Worm (Caenorhabditis elegans) whole organism, young adult: Measurements from ENCODE around the gene sru-22.
"Not testable (repeated sequence)": the region's sequence is repeated elsewhere in the genome, so short reads cannot be mapped to it uniquely, and the experiment has no call there.

Source experiments
- B0261.1 ChIP-seq: sonication (generic microtip); optimal IDR thresholded peaks from 2 replicates; lab custom pipeline; 2016; ENCODE audit warnings: mild to moderate bottlenecking, missing genetic modification characterization, moderate library complexity, missing compliant biosample characterization
- F22D6.2 ChIP-seq: sonication (generic microtip); optimal IDR thresholded peaks from 2 replicates; lab custom pipeline; 2016; ENCODE audit warnings: mild to moderate bottlenecking, missing genetic modification characterization, missing compliant biosample characterization
- F23B12.7 ChIP-seq: sonication (generic microtip); optimal IDR thresholded peaks from 2 replicates; lab custom pipeline; 2017; ENCODE audit warnings: missing genetic modification characterization, mild to moderate bottlenecking, missing compliant biosample characterization, antibody characterized with exemption, moderate library complexity; ENCODE audit not compliant: insufficient read depth
- F57A8.1 ChIP-seq: fragments of 200-800 bp; sonication (Bioruptor generic); optimal IDR thresholded peaks from 2 replicates; lab custom pipeline; 2018; ENCODE audit warnings: mild to moderate bottlenecking, missing genetic modification characterization, moderate library complexity, missing compliant biosample characterization
- K12H6.12 ChIP-seq: fragments of 200-800 bp; sonication (Bioruptor generic); optimal IDR thresholded peaks from 2 replicates; lab custom pipeline; 2018; ENCODE audit warnings: mild to moderate bottlenecking, missing genetic modification characterization, missing compliant biosample characterization
- Y53G8AR.9 ChIP-seq: fragments of 200-800 bp; sonication (Bioruptor generic); conservative IDR thresholded peaks from 2 replicates; pipeline ENCODE4 v1.3.6; 2022; ENCODE audit warnings: missing genetic modification reagents, missing genetic modification characterization, missing compliant biosample characterization
- Y56A3A.18 ChIP-seq: fragments of 200-800 bp; sonication (Bioruptor generic); IDR thresholded peaks from 2 replicates; pipeline ENCODE4 v1.3.6; 2022; ENCODE audit warnings: missing genetic modification reagents, missing genetic modification characterization, missing compliant biosample characterization
- Y79H2A.3 ChIP-seq: fragments of 200-800 bp; sonication (Bioruptor generic); conservative IDR thresholded peaks from 2 replicates; pipeline ENCODE4 v1.3.6; 2022; ENCODE audit warnings: missing genetic modification reagents, missing genetic modification characterization, missing compliant biosample characterization
- akir-1 ChIP-seq: fragments of 200-800 bp; sonication (Bioruptor generic); optimal IDR thresholded peaks from 2 replicates; lab custom pipeline; 2018; ENCODE audit warnings: mild to moderate bottlenecking, missing genetic modification characterization, moderate library complexity, missing compliant biosample characterization
- atf-7 ChIP-seq: sonication (generic microtip); optimal IDR thresholded peaks from 2 replicates; lab custom pipeline; 2017; ENCODE audit warnings: mild to moderate bottlenecking, missing genetic modification characterization, missing compliant biosample characterization
- athp-1 ChIP-seq: sonication (generic microtip); optimal IDR thresholded peaks from 2 replicates; lab custom pipeline; 2017; ENCODE audit warnings: mild to moderate bottlenecking, missing genetic modification characterization, missing compliant biosample characterization
- ceh-100 ChIP-seq: fragments of 200-800 bp; sonication (Bioruptor generic); IDR thresholded peaks from 2 replicates; pipeline ENCODE4 v1.3.6; 2022; ENCODE audit warnings: missing genetic modification reagents, missing genetic modification characterization, missing compliant biosample characterization
- ceh-40 ChIP-seq: fragments of 200-800 bp; sonication (Bioruptor generic); IDR thresholded peaks from 2 replicates; pipeline ENCODE4 v1.3.6; 2022; ENCODE audit warnings: missing genetic modification characterization, missing compliant biosample characterization
- ceh-58 ChIP-seq: fragments of 200-800 bp; sonication (Bioruptor generic); IDR thresholded peaks from 2 replicates; pipeline ENCODE4 v1.3.6; 2022; ENCODE audit warnings: missing genetic modification characterization, missing compliant biosample characterization
- egl-44 ChIP-seq: fragments of 200-800 bp; sonication (Bioruptor generic); IDR thresholded peaks from 2 replicates; pipeline ENCODE4 v1.3.6; 2022; ENCODE audit warnings: missing genetic modification reagents, missing genetic modification characterization, missing compliant biosample characterization
- ekl-4 ChIP-seq: fragments of 200-800 bp; sonication (Bioruptor generic); IDR thresholded peaks from 2 replicates; pipeline ENCODE4 v1.3.6; 2022; ENCODE audit warnings: missing genetic modification reagents, missing genetic modification characterization, missing compliant biosample characterization
- let-526 ChIP-seq: fragments of 200-800 bp; sonication (Bioruptor generic); IDR thresholded peaks from 2 replicates; pipeline ENCODE4 v1.3.6; 2022; ENCODE audit warnings: missing genetic modification reagents, missing genetic modification characterization, missing compliant biosample characterization
- lsl-1 ChIP-seq: fragments of 200-800 bp; sonication (Bioruptor generic); optimal IDR thresholded peaks from 2 replicates; lab custom pipeline; 2018; ENCODE audit warnings: mild to moderate bottlenecking, missing genetic modification characterization, moderate library complexity, missing compliant biosample characterization
- madf-3 ChIP-seq: fragments of 200-800 bp; sonication (Bioruptor generic); IDR thresholded peaks from 2 replicates; pipeline ENCODE4 v1.3.6; 2022; ENCODE audit warnings: missing genetic modification reagents, missing genetic modification characterization, missing compliant biosample characterization
- mxl-1 ChIP-seq: sonication (generic microtip); optimal IDR thresholded peaks from 2 replicates; lab custom pipeline; 2016; ENCODE audit warnings: missing genetic modification characterization, missing compliant biosample characterization
- nfya-1 ChIP-seq: sonication (generic microtip); optimal IDR thresholded peaks from 2 replicates; lab custom pipeline; 2017; ENCODE audit warnings: antibody characterized with exemption, missing compliant biosample characterization, missing genetic modification characterization, borderline replicate concordance; ENCODE audit not compliant: insufficient read depth
- nhr-80 ChIP-seq: sonication (generic microtip); optimal IDR thresholded peaks from 2 replicates; lab custom pipeline; 2016; ENCODE audit warnings: missing genetic modification characterization, missing compliant biosample characterization
- nhr-90 ChIP-seq: sonication (generic microtip); optimal IDR thresholded peaks from 2 replicates; lab custom pipeline; 2016; ENCODE audit warnings: missing genotype, mild to moderate bottlenecking, missing genetic modification characterization, missing compliant biosample characterization
- repo-1 ChIP-seq: sonication (generic microtip); optimal IDR thresholded peaks from 2 replicates; lab custom pipeline; 2017; ENCODE audit warnings: mild to moderate bottlenecking, missing genetic modification characterization, missing compliant biosample characterization
- sea-2 ChIP-seq: fragments of 200-800 bp; sonication (Bioruptor generic); IDR thresholded peaks from 2 replicates; pipeline ENCODE4 v1.3.6; 2022; ENCODE audit warnings: missing genetic modification characterization, missing compliant biosample characterization
- snpc-4 ChIP-seq, 5 experiments: fragments of 150-350 bp in 1 of 5; sonication (generic microtip) in 4 of 5; optimal IDR thresholded peaks; 2 replicates each; lab custom pipeline; 2014 to 2018; ENCODE audit warnings: missing genetic modification characterization in 5 of 5, missing biosample characterization in 3 of 5, antibody characterized with exemption in 2 of 5, mild to moderate bottlenecking in 2 of 5, missing compliant biosample characterization in 2 of 5, missing genotype in 2 of 5, moderate library complexity in 2 of 5, missing genetic modification reagents in 1 of 5
- somi-1 ChIP-seq: fragments of 200-800 bp; sonication (Bioruptor generic); optimal IDR thresholded peaks from 2 replicates; lab custom pipeline; 2018; ENCODE audit warnings: mild to moderate bottlenecking, missing genetic modification characterization, missing compliant biosample characterization
- unc-130 ChIP-seq: sonication (generic microtip); optimal IDR thresholded peaks from 2 replicates; lab custom pipeline; 2016; ENCODE audit warnings: missing genetic modification reagents, missing genetic modification characterization, missing compliant biosample characterization
- unc-62 ChIP-seq: fragments of 150-350 bp; optimal IDR thresholded peaks from 2 replicates; lab custom pipeline; 2014; ENCODE audit warnings: missing biosample characterization, missing genetic modification reagents, missing genetic modification characterization
- ztf-22 ChIP-seq: fragments of 200-800 bp; sonication (Bioruptor generic); optimal IDR thresholded peaks from 2 replicates; lab custom pipeline; 2018; ENCODE audit warnings: mild to moderate bottlenecking, missing genetic modification characterization, moderate library complexity, missing compliant biosample characterization
- ztf-6 ChIP-seq: fragments of 200-800 bp; sonication (Bioruptor generic); IDR thresholded peaks from 2 replicates; pipeline ENCODE4 v1.3.6; 2022; ENCODE audit warnings: missing genetic modification reagents, missing genetic modification characterization, missing compliant biosample characterization

sru-22 gene

ce11 chrV:15996655-15997186 is 22.0 kb upstream of the sru-22 start, which contains the start of the genes C06C6.9 and C06C6.8:
TSS of gene C06C6.9 (minus strand) at chrV:15996755.
TSS of gene C06C6.8 (plus strand) at chrV:15997136.
- TF ChIP-seq somi-1 (GFP tag; lab: Kevin White, UChicago) (no peak), Y53G8AR.9 (GFP tag; lab: Robert Waterston, UW) (no peak), K12H6.12 (no peak), mxl-1 (tag; lab: Kevin White, UChicago) (no peak)

DNA sequence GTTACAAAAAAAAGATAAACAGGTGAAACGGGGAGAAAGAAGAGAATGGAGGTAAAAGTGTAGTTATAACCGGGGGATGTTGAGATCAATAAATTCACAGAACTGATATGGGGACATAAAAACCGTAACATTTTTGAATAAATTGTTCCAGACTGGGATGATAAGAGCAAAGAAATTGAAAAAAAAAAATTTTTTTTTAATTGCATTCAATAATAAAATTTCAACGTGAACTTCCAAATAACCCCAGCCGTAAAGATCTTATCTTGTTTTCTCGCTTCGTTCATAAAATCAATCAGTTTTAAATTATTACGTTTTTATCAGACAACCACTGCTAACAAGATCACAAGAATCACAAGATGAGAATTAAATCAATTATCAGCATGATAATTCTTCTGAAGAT is 17.1 kb upstream of the sru-22 start, which contains the start of gene C06C6.7:
C06C6.7 (plus strand) TSS at position 301 of the 400 bp plus-strand sequence.
- not testable (repeated sequence) for TF ChIP-seq lsl-1 (GFP tag; lab: Kevin White, UChicago); madf-3 (GFP tag; lab: Robert Waterston, UW); sea-2 (GFP tag; lab: Robert Waterston, UW)

DNA sequence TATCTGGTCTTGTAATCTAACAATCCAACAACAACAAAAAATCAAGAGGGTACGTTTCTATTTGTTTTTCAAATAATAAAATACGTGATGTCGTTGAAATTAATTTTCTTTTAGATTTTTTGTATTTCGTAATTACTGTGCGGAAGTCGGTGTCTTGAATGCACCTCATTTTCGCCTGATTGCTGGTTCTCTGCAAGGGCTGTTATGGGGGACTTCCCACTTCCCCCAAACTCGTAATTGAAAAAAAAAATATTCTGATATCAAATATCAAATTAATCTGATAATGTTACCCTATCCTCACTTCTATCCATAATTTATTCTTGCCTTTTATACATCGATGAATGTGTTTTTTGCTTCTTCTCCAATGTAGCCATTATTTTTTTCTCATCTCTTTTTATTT is 13.3 kb upstream of the sru-22 start, which contains the start of gene F36G9.15:
F36G9.15 (minus strand) TSS at position 101 of the 400 bp plus-strand sequence.
- no peak for TF ChIP-seq B0261.1 (tag; lab: Kevin White, UChicago)
- no peak for TF ChIP-seq F23B12.7 (tag; lab: Kevin White, UChicago)
- no peak for TF ChIP-seq Y56A3A.18
- no peak for TF ChIP-seq unc-130 (GFP tag; lab: Kevin White, UChicago)
- TF ChIP-seq somi-1 (GFP tag; lab: Kevin White, UChicago): no peak
- no peak for TF ChIP-seq ztf-6

ce11 chrV:15982733-15983344 is 8.1 kb upstream of the sru-22 start, which contains the start of the genes fbxa-99 and F36G9.13:
TSS of gene fbxa-99 (minus strand) at chrV:15982854.
TSS of gene F36G9.13 (plus strand) at chrV:15983294.
- TF ChIP-seq snpc-4 (GFP tag; optimal IDR thresholded peaks at IDR 0.05; lab: Kevin White, UChicago) (no peak), snpc-4 (tag; optimal IDR thresholded peaks at IDR 0.05; lab: Kevin White, UChicago) (peak; percentile 77 to 90 (median 81)), F57A8.1 (GFP tag; lab: Kevin White, UChicago) (no peak)

ce11 chrV:15978232-15978764 is 3.6 kb upstream of the sru-22 start, which contains the start of gene oac-20:
TSS of gene oac-20 (plus strand) at chrV:15978714.
- TF ChIP-seq Y79H2A.3 (GFP tag; lab: Robert Waterston, UW) (no peak), nhr-80 (tag; lab: Kevin White, UChicago) (peak; percentile 78), egl-44 (no peak), atf-7 (tag; lab: Kevin White, UChicago) (peak; percentile 24), unc-62 (GFP tag; lab: Kevin White, UChicago) (peak; percentile 95)
- TF ChIP-seq, all 124 proteins: peak for 3

- TF ChIP-seq ekl-4: no peak
- no peak for TF ChIP-seq repo-1 (tag; lab: Kevin White, UChicago)
- no peak for TF ChIP-seq nhr-90 (tag; lab: Kevin White, UChicago)
- no peak for TF ChIP-seq nhr-80 (tag; lab: Kevin White, UChicago)
- TF ChIP-seq Y53G8AR.9 (GFP tag; lab: Robert Waterston, UW): no peak
- no peak for TF ChIP-seq let-526
- TF ChIP-seq F22D6.2: no peak
- TF ChIP-seq athp-1 (tag; lab: Kevin White, UChicago): no peak
- TF ChIP-seq ztf-22 (GFP tag; lab: Kevin White, UChicago): no peak
- no peak for TF ChIP-seq snpc-4 (GFP tag; optimal IDR thresholded peaks at IDR 0.05; lab: Kevin White, UChicago)
- no peak for TF ChIP-seq snpc-4 (tag; optimal IDR thresholded peaks at IDR 0.05; lab: Kevin White, UChicago)
- TF ChIP-seq nfya-1 (tag; lab: Kevin White, UChicago): no peak
- TF ChIP-seq ceh-40: no peak
- TF ChIP-seq F23B12.7 (tag; lab: Kevin White, UChicago): no peak
- no peak for TF ChIP-seq ceh-58 (GFP tag; lab: Robert Waterston, UW)
- TF ChIP-seq egl-44: no peak
- no peak for TF ChIP-seq akir-1 (GFP tag; lab: Kevin White, UChicago)
- no peak for TF ChIP-seq ceh-100 (GFP tag; lab: Robert Waterston, UW)
- TF ChIP-seq atf-7 (tag; lab: Kevin White, UChicago): no peak
These were observed 1.1 kb upstream of the sru-22 start, which contains the start of gene clec-232 for ce11 chrV:15975845-15976244. TSS of gene clec-232 (plus strand) at chrV:15976145.
